Worm (Caenorhabditis elegans): Measurements from ENCODE around the gene F48E8.8.

The F48E8.8 gene

DNA sequence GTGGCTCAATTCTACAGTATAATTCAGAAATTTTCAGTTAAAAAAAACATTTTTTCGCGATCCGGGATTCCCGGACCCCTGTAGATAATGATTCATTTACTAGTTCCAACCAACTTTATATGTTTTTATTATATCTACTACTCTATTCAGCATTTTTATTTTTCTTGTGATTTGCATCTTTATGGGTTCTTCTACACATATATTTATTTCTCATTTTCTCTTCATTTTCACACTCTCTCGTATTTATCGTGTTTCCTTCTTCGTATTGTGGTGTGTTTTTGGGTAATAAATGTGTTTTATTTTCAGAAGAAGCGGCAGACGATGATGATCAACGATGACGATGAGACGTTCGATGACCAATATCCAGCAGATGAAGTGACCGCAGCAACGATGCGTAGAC is 14.5 kb upstream of the F48E8.8 start, which contains the start of gene F48E8.2:
F48E8.2 (plus strand) TSS at position 301 of the 400 bp plus-strand sequence.
- TF ChIP-seq dao-5 (tag; optimal IDR thresholded peaks at IDR 0.05) (no peak), W03F9.2 (tag; optimal IDR thresholded peaks at IDR 0.05) (no peak), him-1 (tag; optimal IDR thresholded peaks at IDR 0.05) (no peak)

DNA sequence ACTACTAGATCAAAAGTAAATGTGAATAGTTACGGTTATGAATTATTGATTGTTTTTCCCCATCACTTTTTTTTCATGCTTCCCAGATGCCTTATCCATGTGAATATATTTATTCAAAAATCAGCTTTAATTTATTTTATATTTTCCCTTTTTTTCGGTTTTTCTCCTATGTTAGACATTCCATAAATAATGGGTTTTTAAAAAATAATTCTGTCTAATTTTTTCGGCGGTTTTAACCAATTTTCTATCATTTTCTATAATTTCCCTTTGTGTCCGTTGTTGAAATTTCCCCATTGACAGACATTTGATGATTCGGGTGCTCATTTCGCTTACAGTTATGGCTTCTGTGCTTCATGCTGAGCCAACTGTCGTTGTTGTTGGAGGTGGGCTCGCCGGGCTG is 11.5 kb upstream of the F48E8.8 start, which contains the start of gene F48E8.3:
F48E8.3 (plus strand) TSS at position 301 of the 400 bp plus-strand sequence.
- TF ChIP-seq him-1 (tag; optimal IDR thresholded peaks at IDR 0.05) (no peak), W03F9.2 (tag; optimal IDR thresholded peaks at IDR 0.05) (no peak), dao-5 (tag; optimal IDR thresholded peaks at IDR 0.05) (no peak)

- TF ChIP-seq dao-5 (tag; optimal IDR thresholded peaks at IDR 0.05) (no peak), him-1 (tag; optimal IDR thresholded peaks at IDR 0.05) (no peak), W03F9.2 (tag; optimal IDR thresholded peaks at IDR 0.05) (no peak)
Observed at ce11 chrIII:5453290-5453689, 3.7 kb upstream of the F48E8.8 start, which contains the start of gene F48E8.4. Gene F48E8.4 (plus strand): TSS chrIII:5453590.

DNA sequence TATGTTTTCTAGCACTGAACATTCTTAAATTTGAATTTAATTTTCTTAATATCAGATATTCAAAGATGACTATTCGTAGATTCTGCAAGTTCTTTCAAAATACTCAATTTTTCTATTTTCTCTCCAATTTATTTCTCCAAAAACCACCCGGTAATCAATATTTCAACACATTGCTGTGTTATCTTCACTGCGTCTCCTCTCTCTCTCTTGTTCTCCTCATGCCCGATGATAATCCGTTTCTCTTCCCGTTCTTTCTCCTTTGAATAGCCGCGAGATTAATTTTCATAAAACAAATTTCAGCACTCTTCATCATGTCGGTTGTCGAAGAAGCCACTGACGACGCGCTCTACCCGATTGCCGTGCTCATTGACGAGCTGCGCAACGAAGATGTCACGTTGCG is 818 bp upstream of the F48E8.8 start, which contains the start of gene paa-1:
paa-1 (plus strand) TSS at position 301 of the 400 bp plus-strand sequence.
- TF ChIP-seq dao-5 (tag; optimal IDR thresholded peaks at IDR 0.05) (no peak), W03F9.2 (tag; optimal IDR thresholded peaks at IDR 0.05) (no peak), him-1 (tag; optimal IDR thresholded peaks at IDR 0.05) (no peak)

ce11 chrIII:5448177-5448576 is 1.4 kb downstream of the F48E8.8 start, which contains the start of gene skpt-1:
Gene skpt-1 (minus strand): TSS chrIII:5448395.
- TF ChIP-seq him-1 (tag; optimal IDR thresholded peaks at IDR 0.05) (no peak), dao-5 (tag; optimal IDR thresholded peaks at IDR 0.05) (no peak), W03F9.2 (tag; optimal IDR thresholded peaks at IDR 0.05) (peak; percentile 56)

DNA sequence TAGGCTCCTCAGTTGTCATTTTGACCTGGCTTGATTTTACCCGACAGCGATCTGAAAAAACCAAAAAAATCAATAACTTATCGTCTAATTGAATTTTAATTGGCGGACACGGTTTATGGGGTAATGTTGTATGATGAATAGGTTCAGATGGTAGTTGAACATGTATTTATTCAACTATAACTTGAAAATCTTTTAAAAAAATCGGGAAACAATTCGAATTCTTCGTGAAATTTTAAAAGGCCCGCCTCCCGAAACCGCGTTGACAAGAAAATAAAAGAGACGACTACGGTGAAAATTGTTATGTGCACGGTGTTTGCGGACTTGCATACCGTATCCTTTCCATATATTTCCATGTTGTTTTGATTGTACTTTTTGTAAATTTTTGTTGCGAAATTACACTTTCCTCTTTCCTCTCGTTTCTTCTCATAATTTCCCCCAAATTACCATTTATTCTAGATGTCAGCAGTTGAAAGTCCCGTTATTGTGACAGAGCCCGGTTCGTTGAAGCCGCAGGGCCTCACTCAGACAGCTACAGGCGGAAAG is 6.8 kb downstream of the F48E8.8 start, which contains the start of the genes T24G10.2 and disl-2:
T24G10.2 (minus strand) TSS at position 51 of the 543 bp plus-strand sequence.
disl-2 (plus strand) TSS at position 457 of the 543 bp plus-strand sequence.
- TF ChIP-seq W03F9.2 (tag; optimal IDR thresholded peaks at IDR 0.05) = peak; percentile 16
- TF ChIP-seq dao-5 (tag; optimal IDR thresholded peaks at IDR 0.05) = no peak

ce11 chrIII:5440540-5440939 is 9.1 kb downstream of the F48E8.8 start, which contains the start of gene W03A5.6:
Gene W03A5.6 (minus strand): TSS chrIII:5440640.
- no peak for TF ChIP-seq W03F9.2 (tag; optimal IDR thresholded peaks at IDR 0.05)
- no peak for TF ChIP-seq him-1 (tag; optimal IDR thresholded peaks at IDR 0.05)
- TF ChIP-seq dao-5 (tag; optimal IDR thresholded peaks at IDR 0.05) = no peak

- TF ChIP-seq W03F9.2 (tag; optimal IDR thresholded peaks at IDR 0.05) (no peak), dao-5 (tag; optimal IDR thresholded peaks at IDR 0.05) (no peak), him-1 (tag; optimal IDR thresholded peaks at IDR 0.05) (no peak)
Observed at ce11 chrIII:5438064-5438463, 11.5 kb downstream of the F48E8.8 start.

- TF ChIP-seq W03F9.2 (tag; optimal IDR thresholded peaks at IDR 0.05) (no peak), him-1 (tag; optimal IDR thresholded peaks at IDR 0.05) (no peak), dao-5 (tag; optimal IDR thresholded peaks at IDR 0.05) (no peak)
Observed at ce11 chrIII:5436306-5436705, 13.3 kb downstream of the F48E8.8 start.

ce11 chrIII:5427096-5427495 is 22.5 kb downstream of the F48E8.8 start:
- no peak for TF ChIP-seq dao-5 (tag; optimal IDR thresholded peaks at IDR 0.05)
- no peak for TF ChIP-seq him-1 (tag; optimal IDR thresholded peaks at IDR 0.05)
- TF ChIP-seq W03F9.2 (tag; optimal IDR thresholded peaks at IDR 0.05) = no peak

- TF ChIP-seq W03F9.2 (tag; optimal IDR thresholded peaks at IDR 0.05) (no peak), dao-5 (tag; optimal IDR thresholded peaks at IDR 0.05) (no peak), him-1 (tag; optimal IDR thresholded peaks at IDR 0.05) (no peak)
Observed at ce11 chrIII:5424363-5424762, 25.2 kb downstream of the F48E8.8 start.

ce11 chrIII:5423665-5424133 is 25.9 kb downstream of the F48E8.8 start, which contains the start of gene dnj-24:
Gene dnj-24 (minus strand): TSS chrIII:5424083.
- TF ChIP-seq W03F9.2 (tag; optimal IDR thresholded peaks at IDR 0.05) (no peak), dao-5 (tag; optimal IDR thresholded peaks at IDR 0.05) (no peak), him-1 (tag; optimal IDR thresholded peaks at IDR 0.05) (no peak)

- TF ChIP-seq W03F9.2 (tag; optimal IDR thresholded peaks at IDR 0.05) (no peak), dao-5 (tag; optimal IDR thresholded peaks at IDR 0.05) (no peak), him-1 (tag; optimal IDR thresholded peaks at IDR 0.05) (no peak)
Observed at ce11 chrIII:5422561-5423103, 27.0 kb downstream of the F48E8.8 start.

DNA sequence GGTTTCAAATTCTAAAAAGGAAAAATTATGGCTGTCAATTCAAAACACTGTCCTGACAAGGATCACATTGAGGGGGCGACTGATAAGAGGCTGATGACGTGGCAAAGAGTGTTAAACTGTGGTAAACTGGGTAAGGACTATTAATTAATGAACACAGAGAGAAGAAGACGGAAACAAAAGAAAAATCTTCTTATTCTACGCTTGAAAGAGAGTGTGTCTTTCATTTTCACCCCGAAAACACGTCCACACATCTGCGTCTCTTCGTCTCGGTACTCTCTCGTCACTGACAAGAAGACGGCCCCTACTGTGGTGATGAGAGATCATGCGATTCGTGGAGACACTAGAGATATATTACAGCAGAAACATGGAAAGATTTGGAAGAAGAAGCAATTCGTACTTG is 28.2 kb downstream of the F48E8.8 start:
- no peak for TF ChIP-seq W03F9.2 (tag; optimal IDR thresholded peaks at IDR 0.05)
- no peak for TF ChIP-seq dao-5 (tag; optimal IDR thresholded peaks at IDR 0.05)
- no peak for TF ChIP-seq him-1 (tag; optimal IDR thresholded peaks at IDR 0.05)

Measured in whole organism, L4/young adult.